Worm (Caenorhabditis elegans) whole organism, late embryonic: Measurements from ENCODE around the gene srz-13.

ENCODE experiments used
- T23F11.4 ChIP-seq: fragments of 200-800 bp; sonication (Bioruptor generic); optimal IDR thresholded peaks from 2 replicates; lab custom pipeline; 2018; ENCODE audit warnings: mild to moderate bottlenecking, missing genetic modification characterization, missing compliant biosample characterization
- ceh-14 ChIP-seq: sonication (generic microtip); optimal IDR thresholded peaks from 2 replicates; lab custom pipeline; 2016; ENCODE audit warnings: missing genotype, missing genetic modification characterization, missing compliant biosample characterization
- eyg-1 ChIP-seq: sonication (generic microtip); optimal IDR thresholded peaks from 2 replicates; lab custom pipeline; 2016; ENCODE audit warnings: missing genotype, missing genetic modification characterization, missing compliant biosample characterization
- nhr-11 ChIP-seq: fragments of 150-350 bp; optimal IDR thresholded peaks from 2 replicates; lab custom pipeline; 2014; ENCODE audit warnings: missing biosample characterization, missing genetic modification characterization
- odd-2 ChIP-seq: sonication (generic microtip); optimal IDR thresholded peaks from 2 replicates; lab custom pipeline; 2017; ENCODE audit warnings: antibody characterized with exemption, mild to moderate bottlenecking, missing genetic modification characterization, missing compliant biosample characterization
- pha-4 ChIP-seq: fragments of 150-350 bp; optimal IDR thresholded peaks from 2 replicates; lab custom pipeline; 2018; ENCODE audit warnings: missing biosample characterization, missing genetic modification reagents, missing genetic modification characterization

ce11 chrV:16198016-16198415 lies 15.8 kb downstream of the srz-13 start, which contains the start of gene F11A5.5:
- TF ChIP-seq eyg-1 (tag; lab: Kevin White, UChicago): no peak
- no peak for TF ChIP-seq odd-2 (tag; lab: Kevin White, UChicago)
- TF ChIP-seq ceh-14: no peak
- no peak for TF ChIP-seq pha-4
- no peak for TF ChIP-seq nhr-11 (tag; lab: Kevin White, UChicago)
- TF ChIP-seq T23F11.4 (GFP tag; lab: Kevin White, UChicago): no peak
